Worm (Caenorhabditis elegans) whole organism, mixed stage, embryonic: ENCODE results near the gene ptr-18.

Experiments
- blmp-1 ChIP-seq: fragments of 150-350 bp; optimal IDR thresholded peaks from 2 replicates; lab custom pipeline; 2014; ENCODE audit warnings: missing biosample characterization, missing genetic modification characterization
- elt-3 ChIP-seq: fragments of 150-350 bp; optimal IDR thresholded peaks from 2 replicates; lab custom pipeline; 2014; ENCODE audit warnings: missing biosample characterization, missing genetic modification characterization
- ham-2 ChIP-seq: fragments of 200-800 bp; sonication (Bioruptor generic); optimal IDR thresholded peaks from 2 replicates; lab custom pipeline; 2018; ENCODE audit warnings: mild to moderate bottlenecking, missing genetic modification characterization, missing compliant biosample characterization
- lin-13 ChIP-seq: fragments of 150-350 bp; optimal IDR thresholded peaks from 2 replicates; lab custom pipeline; 2014; ENCODE audit warnings: missing biosample characterization, missing genetic modification characterization
- lsy-2 ChIP-seq: fragments of 150-350 bp; optimal IDR thresholded peaks from 2 replicates; lab custom pipeline; 2014; ENCODE audit warnings: missing biosample characterization, missing genetic modification characterization
- nhr-2 ChIP-seq: fragments of 150-350 bp; optimal IDR thresholded peaks from 2 replicates; lab custom pipeline; 2014; ENCODE audit warnings: missing biosample characterization, missing genetic modification characterization
- nhr-28 ChIP-seq: fragments of 150-350 bp; optimal IDR thresholded peaks from 2 replicates; lab custom pipeline; 2014; ENCODE audit warnings: missing biosample characterization, missing genetic modification characterization
- nhr-76 ChIP-seq: sonication (generic microtip); optimal IDR thresholded peaks from 2 replicates; lab custom pipeline; 2017; ENCODE audit warnings: missing biosample characterization, missing genetic modification characterization
- snpc-4 ChIP-seq: fragments of 150-350 bp; optimal IDR thresholded peaks from 2 replicates; lab custom pipeline; 2014; ENCODE audit warnings: missing biosample characterization, missing genetic modification characterization
- tbx-8 ChIP-seq: fragments of 200-800 bp; sonication (Bioruptor generic); optimal IDR thresholded peaks from 2 replicates; lab custom pipeline; 2018; ENCODE audit warnings: mild to moderate bottlenecking, missing genetic modification characterization, moderate library complexity, missing compliant biosample characterization
- unc-39 ChIP-seq: fragments of 150-350 bp; optimal IDR thresholded peaks from 2 replicates; lab custom pipeline; 2014; ENCODE audit warnings: missing biosample characterization, missing genetic modification characterization
- zip-8 ChIP-seq: fragments of 150-350 bp; optimal IDR thresholded peaks from 2 replicates; lab custom pipeline; 2014; ENCODE audit warnings: missing biosample characterization, missing genetic modification characterization

DNA sequence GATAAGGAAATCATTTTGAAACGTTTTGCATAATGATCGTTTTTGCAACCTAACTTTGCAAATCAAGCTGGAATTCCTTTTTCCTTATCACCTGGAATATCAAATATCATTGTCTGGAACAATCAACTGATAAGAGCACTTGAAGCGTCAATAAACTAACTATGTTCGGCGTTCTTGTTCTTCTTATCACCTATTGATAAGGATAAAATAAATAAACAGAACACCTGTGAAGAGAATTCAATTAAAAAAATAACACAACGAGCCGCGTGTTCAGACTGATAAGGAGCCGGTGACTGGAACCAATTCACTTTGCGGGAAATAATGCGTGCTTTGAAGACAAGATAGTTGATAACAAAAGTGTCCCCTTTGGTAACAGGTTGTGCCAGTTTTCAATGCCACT, 14.9 kb downstream of the ptr-18 start, which contains the start of gene cyd-1:
- TF ChIP-seq lsy-2 (tag; lab: Kevin White, UChicago) = no peak
- no peak for TF ChIP-seq nhr-2
- no peak for TF ChIP-seq unc-39 (tag; lab: Kevin White, UChicago)
- TF ChIP-seq ham-2 = no peak
- TF ChIP-seq snpc-4 (tag; lab: Kevin White, UChicago) = no peak
- no peak for TF ChIP-seq lin-13 (tag; lab: Kevin White, UChicago)
- no peak for TF ChIP-seq tbx-8 (GFP tag; lab: Kevin White, UChicago)
- TF ChIP-seq zip-8 = no peak
- no peak for TF ChIP-seq nhr-76 (tag; lab: Kevin White, UChicago)
- TF ChIP-seq nhr-28 = no peak
- TF ChIP-seq elt-3 (tag; lab: Kevin White, UChicago) = no peak
- TF ChIP-seq blmp-1 (tag; lab: Kevin White, UChicago) = no peak
